Fruit fly (Drosophila melanogaster) whole organism, prepupa: Measurements from ENCODE around the gene Cyp4ac3.

Experiments
- Blimp-1 ChIP-seq: fragments of 200-800 bp; sonication (Bioruptor generic); optimal IDR thresholded peaks from 3 replicates; lab custom pipeline; 2017; ENCODE audit warnings: missing biosample characterization, missing genetic modification characterization, mild to moderate bottlenecking, moderate library complexity, missing genetic modification reagents
- CG11294 ChIP-seq: fragments of 200-800 bp; sonication (Bioruptor generic); IDR thresholded peaks from 2 replicates; pipeline ENCODE4 v1.3.6; 2022; ENCODE audit warnings: missing biosample characterization, missing genetic modification characterization
- CG11762 ChIP-seq: fragments of 200-800 bp; sonication (Bioruptor generic); optimal IDR thresholded peaks from 3 replicates; lab custom pipeline; 2016; ENCODE audit warnings: missing biosample characterization, missing genetic modification characterization; ENCODE audit not compliant: insufficient read depth
- CG11902 ChIP-seq: fragments of 200-800 bp; sonication (Bioruptor generic); optimal IDR thresholded peaks from 3 replicates; lab custom pipeline; 2016; ENCODE audit warnings: missing biosample characterization, missing genetic modification characterization
- CG15336 ChIP-seq: fragments of 200-800 bp; sonication (Bioruptor generic); IDR thresholded peaks from 2 replicates; pipeline ENCODE4 v1.3.6; 2022; ENCODE audit warnings: missing biosample characterization, missing genetic modification characterization
- CG16779 ChIP-seq: fragments of 200-800 bp; sonication (Bioruptor generic); optimal IDR thresholded peaks from 3 replicates; lab custom pipeline; 2017; ENCODE audit warnings: missing biosample characterization, mild to moderate bottlenecking, missing genetic modification characterization
- CG3032 ChIP-seq: fragments of 200-800 bp; optimal IDR thresholded peaks from 2 replicates; lab custom pipeline; 2019; ENCODE audit warnings: missing biosample characterization, mild to moderate bottlenecking, missing genetic modification characterization, moderate library complexity
- CG3919 ChIP-seq: fragments of 200-800 bp; sonication (Bioruptor generic); optimal IDR thresholded peaks from 3 replicates; lab custom pipeline; 2016; ENCODE audit warnings: missing biosample characterization, missing genetic modification characterization
- CG4318 ChIP-seq: fragments of 200-800 bp; sonication (Bioruptor generic); optimal IDR thresholded peaks from 3 replicates; lab custom pipeline; 2017; ENCODE audit warnings: missing biosample characterization, mild to moderate bottlenecking, missing genetic modification characterization
- CG6163 ChIP-seq: fragments of 200-800 bp; sonication (Bioruptor generic); IDR thresholded peaks from 3 replicates; pipeline ENCODE4 v1.3.6; 2022; ENCODE audit warnings: missing biosample characterization, missing genetic modification characterization
- CG6276 ChIP-seq: fragments of 200-800 bp; sonication (Bioruptor generic); optimal IDR thresholded peaks from 2 replicates; lab custom pipeline; 2017; ENCODE audit warnings: missing biosample characterization, mild to moderate bottlenecking, missing genetic modification characterization
- CG6808 ChIP-seq: fragments of 200-800 bp; sonication (Bioruptor generic); optimal IDR thresholded peaks from 3 replicates; lab custom pipeline; 2017; ENCODE audit warnings: missing biosample characterization, missing genetic modification characterization, mild to moderate bottlenecking, moderate library complexity, missing genetic modification reagents
- CG6854 ChIP-seq: fragments of 200-800 bp; sonication (Bioruptor generic); optimal IDR thresholded peaks from 2 replicates; lab custom pipeline; 2017; ENCODE audit warnings: missing biosample characterization, mild to moderate bottlenecking, missing genetic modification characterization
- CG9139 ChIP-seq: fragments of 200-800 bp; sonication (Bioruptor generic); optimal IDR thresholded peaks from 3 replicates; lab custom pipeline; 2017; ENCODE audit warnings: missing biosample characterization, mild to moderate bottlenecking, missing genetic modification characterization
- Eip75B ChIP-seq: fragments of 200-800 bp; sonication (Bioruptor generic); optimal IDR thresholded peaks from 3 replicates; lab custom pipeline; 2016; ENCODE audit warnings: missing biosample characterization, missing genetic modification characterization
- Eip78C ChIP-seq: fragments of 200-800 bp; sonication (Bioruptor generic); peaks from one replicate; lab custom pipeline; 2016; ENCODE audit warnings: missing biosample characterization, missing genetic modification characterization
- Eip93F ChIP-seq: fragments of 200-800 bp; sonication (Bioruptor generic); optimal IDR thresholded peaks from 2 replicates; lab custom pipeline; 2016; ENCODE audit warnings: missing biosample characterization, mild to moderate bottlenecking, missing genetic modification characterization
- Ets96B ChIP-seq: fragments of 200-800 bp; optimal IDR thresholded peaks from 2 replicates; lab custom pipeline; 2019; ENCODE audit warnings: missing biosample characterization, mild to moderate bottlenecking, missing genetic modification characterization, moderate library complexity
- Gug ChIP-seq: fragments of 200-800 bp; sonication (Bioruptor generic); IDR thresholded peaks from 2 replicates; pipeline ENCODE4 v1.3.6; 2022; ENCODE audit warnings: missing biosample characterization, missing genetic modification characterization
- Hr38 ChIP-seq: sonication (Bioruptor generic); optimal IDR thresholded peaks from 2 replicates; lab custom pipeline; 2016; ENCODE audit warnings: missing biosample characterization, missing genetic modification characterization
- Met ChIP-seq: fragments of 200-800 bp; sonication (Bioruptor generic); optimal IDR thresholded peaks from 3 replicates; lab custom pipeline; 2016; ENCODE audit warnings: missing biosample characterization, missing genetic modification characterization
- Smox ChIP-seq: fragments of 200-800 bp; sonication (Bioruptor generic); optimal IDR thresholded peaks from 3 replicates; lab custom pipeline; 2016; ENCODE audit warnings: missing biosample characterization, missing genetic modification characterization
- Sox14 ChIP-seq: fragments of 200-800 bp; sonication (Bioruptor generic); optimal IDR thresholded peaks from 3 replicates; lab custom pipeline; 2016; ENCODE audit warnings: missing biosample characterization, missing genetic modification characterization
- Sox15 ChIP-seq: fragments of 200-800 bp; sonication (Bioruptor generic); optimal IDR thresholded peaks from 3 replicates; lab custom pipeline; 2016; ENCODE audit warnings: missing biosample characterization, missing genetic modification characterization
- achi ChIP-seq: fragments of 200-800 bp; sonication (Bioruptor generic); optimal IDR thresholded peaks from 3 replicates; lab custom pipeline; 2016; ENCODE audit warnings: missing biosample characterization, missing genetic modification characterization
- acj6 ChIP-seq: fragments of 200-800 bp; sonication (Bioruptor generic); optimal IDR thresholded peaks from 3 replicates; lab custom pipeline; 2016; ENCODE audit warnings: missing biosample characterization, missing genetic modification characterization
- cyc ChIP-seq: fragments of 200-800 bp; sonication (Bioruptor generic); optimal IDR thresholded peaks from 3 replicates; lab custom pipeline; 2016; ENCODE audit warnings: missing biosample characterization, missing genetic modification characterization
- dsx ChIP-seq: fragments of 200-800 bp; optimal IDR thresholded peaks from 3 replicates; lab custom pipeline; 2019; ENCODE audit warnings: missing biosample characterization, mild to moderate bottlenecking, missing genetic modification characterization, moderate library complexity; ENCODE audit not compliant: poor library complexity, severe bottlenecking
- eg ChIP-seq: fragments of 200-800 bp; sonication (Bioruptor generic); IDR thresholded peaks from 3 replicates; pipeline ENCODE4 v1.3.6; 2022; ENCODE audit warnings: missing biosample characterization, missing genetic modification characterization
- esn ChIP-seq: fragments of 200-800 bp; sonication (Bioruptor generic); optimal IDR thresholded peaks from 2 replicates; lab custom pipeline; 2016; ENCODE audit warnings: missing biosample characterization, mild to moderate bottlenecking, missing genetic modification characterization, moderate library complexity
- fd85E ChIP-seq: fragments of 200-800 bp; sonication (Bioruptor generic); optimal IDR thresholded peaks from 3 replicates; lab custom pipeline; 2016; ENCODE audit warnings: missing biosample characterization, missing genetic modification characterization
- fkh ChIP-seq: fragments of 200-800 bp; sonication (Bioruptor generic); optimal IDR thresholded peaks from 3 replicates; lab custom pipeline; 2017; ENCODE audit warnings: missing biosample characterization, mild to moderate bottlenecking, missing genetic modification characterization, moderate library complexity
- net ChIP-seq: fragments of 200-800 bp; sonication (Bioruptor generic); optimal IDR thresholded peaks from 3 replicates; lab custom pipeline; 2016; ENCODE audit warnings: missing biosample characterization, missing genetic modification characterization
- pdm3 ChIP-seq: fragments of 200-800 bp; sonication (Bioruptor generic); optimal IDR thresholded peaks from 3 replicates; lab custom pipeline; 2016; ENCODE audit warnings: missing biosample characterization, missing genetic modification characterization
- salr ChIP-seq, 2 experiments: fragments of 200-800 bp; sonication (Bioruptor generic); optimal IDR thresholded peaks; 3 replicates each; lab custom pipeline; 2016 to 2018; ENCODE audit warnings: missing biosample characterization in 2 of 2, missing genetic modification characterization in 2 of 2, mild to moderate bottlenecking in 1 of 2
- ss ChIP-seq, 2 experiments: fragments of 200-800 bp; sonication (Bioruptor generic); optimal IDR thresholded peaks; 2 replicates in 1 of 2; 3 replicates in 1 of 2; lab custom pipeline; 2017 to 2018; ENCODE audit warnings: mild to moderate bottlenecking in 2 of 2, missing biosample characterization in 2 of 2, missing genetic modification characterization in 2 of 2, moderate library complexity in 1 of 2
- svp ChIP-seq: fragments of 200-800 bp; sonication (Bioruptor generic); peaks from one replicate; lab custom pipeline; 2016; ENCODE audit warnings: missing biosample characterization, missing genetic modification characterization

The Cyp4ac3 gene

dm6 chr2L:5298978-5299627 lies 30.8 kb downstream of the Cyp4ac3 start (continued):
- TF ChIP-seq CG9139 (GFP tag; lab: Kevin White, UChicago) (no peak), CG6808 (GFP tag; lab: Kevin White, UChicago) (no peak), acj6 (peak; percentile 67), pdm3 (GFP tag; lab: Kevin White, UChicago) (peak; percentile 80), CG6854 (peak; percentile 74), CG3032 (peak; percentile 6), cyc (peak; percentile 58), fd85E (GFP tag; lab: Kevin White, UChicago) (peak; percentile 21), Hr38 (GFP tag; lab: Kevin White, UChicago) (no peak)

dm6 chr2L:5299628-5299986 lies 31.3 kb downstream of the Cyp4ac3 start:
- TF ChIP-seq CG6854 (no peak), CG11902 (GFP tag; lab: Kevin White, UChicago) (no peak), CG9139 (GFP tag; lab: Kevin White, UChicago) (no peak), Smox (GFP tag; lab: Kevin White, UChicago) (no peak)

- no peak for TF ChIP-seq CG6163 (GFP tag; lab: Robert Waterston, UW)
- peak; percentile 52 for TF ChIP-seq Met (GFP tag; lab: Kevin White, UChicago)
- TF ChIP-seq net = no peak
- TF ChIP-seq salr (GFP tag; optimal IDR thresholded peaks at IDR 0.05; lab: Kevin White, UChicago) = no peak
- TF ChIP-seq Blimp-1 = peak; percentile 77
- TF ChIP-seq svp (GFP tag; lab: Kevin White, UChicago) = peak; percentile 52
- TF ChIP-seq eg (GFP tag; lab: Robert Waterston, UW) = no peak
Measured at dm6 chr2L:5300237-5300668, 32.0 kb downstream of the Cyp4ac3 start.

- TF ChIP-seq Sox14 (GFP tag; lab: Kevin White, UChicago) (peak; percentile 6), fkh (GFP tag; lab: Kevin White, UChicago) (no peak), Gug (GFP tag; lab: Robert Waterston, UW) (no peak), CG6276 (GFP tag; lab: Kevin White, UChicago) (peak; percentile 1), achi (GFP tag; lab: Kevin White, UChicago) (no peak), Eip75B (GFP tag; lab: Kevin White, UChicago) (peak; percentile 43), CG3919 (GFP tag; lab: Kevin White, UChicago) (no peak), CG11762 (GFP tag; lab: Kevin White, UChicago) (no peak), Blimp-1 (peak; percentile 16), CG6163 (GFP tag; lab: Robert Waterston, UW) (peak; percentile 13; the same call in 1 of the 3 replicates), Eip93F (GFP tag; lab: Kevin White, UChicago) (no peak), Sox15 (no peak), CG15336 (GFP tag; lab: Robert Waterston, UW) (no peak), Hr38 (GFP tag; lab: Kevin White, UChicago) (no peak), eg (GFP tag; lab: Robert Waterston, UW) (0 out of 3 replicates have a peak, but pooled peaks have one; percentile 16), dsx (GFP tag; lab: Kevin White, UChicago) (peak; percentile 13), svp (GFP tag; lab: Kevin White, UChicago) (peak; percentile 66), CG4318 (GFP tag; lab: Kevin White, UChicago) (no peak), CG11294 (GFP tag; lab: Robert Waterston, UW) (no peak), CG16779 (tag; lab: Kevin White, UChicago) (no peak), ss (GFP tag; optimal IDR thresholded peaks at IDR 0.05; lab: Kevin White, UChicago) (peak; percentile 32), Ets96B (tag; lab: Kevin White, UChicago) (no peak), acj6 (no peak), fd85E (GFP tag; lab: Kevin White, UChicago) (no peak), CG11902 (GFP tag; lab: Kevin White, UChicago) (no peak), net (no peak), esn (GFP tag; lab: Kevin White, UChicago) (no peak), Eip78C (GFP tag; lab: Kevin White, UChicago) (peak; percentile 22), CG6854 (peak; percentile 12)
Measured at dm6 chr2L:5300785-5301616, 32.7 kb downstream of the Cyp4ac3 start.
